Worm (Caenorhabditis elegans) whole organism, early embryonic: ENCODE data around the gene C56E6.2.

ENCODE experiments used
- B0310.2 ChIP-seq: sonication (generic microtip); optimal IDR thresholded peaks from 2 replicates; lab custom pipeline; 2016; ENCODE audit warnings: mild to moderate bottlenecking, missing genetic modification characterization, missing compliant biosample characterization
- F13C5.2 ChIP-seq: sonication (generic microtip); optimal IDR thresholded peaks from 2 replicates; lab custom pipeline; 2017; ENCODE audit warnings: mild to moderate bottlenecking, missing genetic modification characterization, inconsistent platforms, missing compliant biosample characterization
- ama-1 ChIP-seq: fragments of 150-350 bp; optimal IDR thresholded peaks from 2 replicates; lab custom pipeline; 2014
- ceh-13 ChIP-seq: fragments of 200-800 bp; sonication (Bioruptor generic); optimal IDR thresholded peaks from 2 replicates; lab custom pipeline; 2018; ENCODE audit warnings: mild to moderate bottlenecking, missing genetic modification characterization, missing compliant biosample characterization
- ceh-36 ChIP-seq: sonication (generic microtip); optimal IDR thresholded peaks from 2 replicates; lab custom pipeline; 2016; ENCODE audit warnings: missing genetic modification characterization, inconsistent platforms, missing compliant biosample characterization
- ets-7 ChIP-seq: sonication (generic microtip); optimal IDR thresholded peaks from 2 replicates; lab custom pipeline; 2016; ENCODE audit warnings: missing genotype, missing genetic modification characterization, missing compliant biosample characterization
- flt-1 ChIP-seq: fragments of 200-800 bp; sonication (Bioruptor generic); IDR thresholded peaks from 2 replicates; pipeline ENCODE4 v1.3.6; 2022; ENCODE audit warnings: missing genetic modification characterization, missing compliant biosample characterization
- hmg-4 ChIP-seq: fragments of 200-800 bp; sonication (Bioruptor generic); optimal IDR thresholded peaks from 2 replicates; lab custom pipeline; 2018; ENCODE audit warnings: mild to moderate bottlenecking, missing genetic modification characterization, missing compliant biosample characterization
- pes-1 ChIP-seq: fragments of 200-800 bp; sonication (Bioruptor generic); IDR thresholded peaks from 2 replicates; pipeline ENCODE4 v1.3.6; 2022; ENCODE audit warnings: missing genetic modification reagents, missing genetic modification characterization, missing compliant biosample characterization
- scrt-1 ChIP-seq: fragments of 200-800 bp; sonication (Bioruptor generic); IDR thresholded peaks from 2 replicates; pipeline ENCODE4 v1.3.6; 2022; ENCODE audit warnings: missing genetic modification characterization, missing compliant biosample characterization
- sea-1 ChIP-seq: fragments of 200-800 bp; sonication (Bioruptor generic); conservative IDR thresholded peaks from 2 replicates; pipeline ENCODE4 v1.3.6; 2022; ENCODE audit warnings: missing genetic modification characterization, missing compliant biosample characterization
- tbx-11 ChIP-seq: fragments of 200-800 bp; sonication (Bioruptor generic); IDR thresholded peaks from 2 replicates; pipeline ENCODE4 v1.3.6; 2022; ENCODE audit warnings: missing genetic modification characterization, missing compliant biosample characterization
- tbx-37 ChIP-seq: fragments of 200-800 bp; sonication (Bioruptor generic); conservative IDR thresholded peaks from 2 replicates; pipeline ENCODE4 v1.3.6; 2022; ENCODE audit warnings: missing genetic modification reagents, missing genetic modification characterization, missing compliant biosample characterization
- tra-4 ChIP-seq: sonication (generic microtip); optimal IDR thresholded peaks from 2 replicates; lab custom pipeline; 2017; ENCODE audit warnings: missing genetic modification characterization, missing compliant biosample characterization

ce11 chrII:6491187-6491586 is 33.5 kb upstream of the C56E6.2 start:
- TF ChIP-seq ets-7 (tag; lab: Kevin White, UChicago), result no peak
- TF ChIP-seq ceh-13 (GFP tag; lab: Kevin White, UChicago), result no peak
- TF ChIP-seq hmg-4 (GFP tag; lab: Kevin White, UChicago), result no peak
- no peak for TF ChIP-seq ama-1 (lab: Kevin White, UChicago)
- no peak for TF ChIP-seq sea-1 (GFP tag; lab: Robert Waterston, UW)
- no peak for TF ChIP-seq tra-4 (tag; lab: Kevin White, UChicago)
- no peak for TF ChIP-seq scrt-1 (GFP tag; lab: Robert Waterston, UW)
- no peak for TF ChIP-seq F13C5.2
- no peak for TF ChIP-seq tbx-37 (GFP tag; lab: Robert Waterston, UW)
- no peak for TF ChIP-seq pes-1
- no peak for TF ChIP-seq B0310.2 (tag; lab: Kevin White, UChicago)
- no peak for TF ChIP-seq ceh-36 (tag; lab: Kevin White, UChicago)
- no peak for TF ChIP-seq tbx-11 (GFP tag; lab: Robert Waterston, UW)
- no peak for TF ChIP-seq flt-1 (GFP tag; lab: Robert Waterston, UW)
